Worm (Caenorhabditis elegans): Measurements from ENCODE around the gene nhr-271.
A peak's percentile ranks its signal among the peaks of the same experiment; 100 is the strongest.

nhr-271 gene

DNA sequence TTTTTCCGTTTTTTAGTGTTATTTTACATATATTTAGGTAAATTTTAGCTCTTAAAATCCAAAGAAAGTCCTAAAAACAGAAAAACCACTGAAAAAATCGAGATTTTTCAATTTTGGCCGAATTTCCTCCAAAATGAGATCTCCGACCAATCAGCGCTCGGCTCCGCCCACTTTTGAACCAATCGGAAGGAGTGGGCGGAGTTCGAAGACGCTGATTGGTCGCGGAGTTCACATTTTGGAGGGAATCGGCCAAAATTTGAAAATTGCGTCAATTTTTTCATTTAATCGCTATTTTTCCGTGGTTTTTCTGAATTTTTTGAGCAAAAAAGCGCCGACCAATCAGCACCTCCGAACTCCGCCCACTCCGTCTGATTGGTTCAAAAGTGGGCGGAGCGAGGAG is 39.7 kb downstream of the nhr-271 start:
- TF ChIP-seq mxl-1 (tag; optimal IDR thresholded peaks at IDR 0.05) (no peak), Y53G8AR.9 (GFP tag; conservative IDR thresholded peaks at IDR 0.05) (no peak), nhr-90 (tag; optimal IDR thresholded peaks at IDR 0.05) (no peak), madf-6 (GFP tag; IDR thresholded peaks at IDR 0.05) (no peak), bed-1 (GFP tag; IDR thresholded peaks at IDR 0.05) (no peak), cebp-2 (GFP tag; IDR thresholded peaks at IDR 0.05) (no peak)

- no peak for TF ChIP-seq Y79H2A.3 (GFP tag; conservative IDR thresholded peaks at IDR 0.05)
- TF ChIP-seq rcor-1 (GFP tag; IDR thresholded peaks at IDR 0.05): no peak
- no peak for TF ChIP-seq hmg-20 (GFP tag; IDR thresholded peaks at IDR 0.05)
- no peak for TF ChIP-seq ceh-58 (GFP tag; IDR thresholded peaks at IDR 0.05)
- TF ChIP-seq rec-8 (tag; optimal IDR thresholded peaks at IDR 0.05): no peak
- no peak for TF ChIP-seq nhr-27 (tag; optimal IDR thresholded peaks at IDR 0.05)
Measured at ce11 chrV:16539666-16540065, 40.7 kb downstream of the nhr-271 start.

ce11 chrV:16537908-16538446 is 42.3 kb downstream of the nhr-271 start, which contains the start of gene Y32B12B.2:
Y32B12B.2 (plus strand) TSS chrV:16538396.
- TF ChIP-seq Y53G8AR.9 (GFP tag; conservative IDR thresholded peaks at IDR 0.05) (0 out of 2 replicates have a peak, but pooled peaks have one; percentile 25), dox-1 (GFP tag; IDR thresholded peaks at IDR 0.05) (peak; percentile 93), tbp1 (GFP tag; optimal IDR thresholded peaks at IDR 0.05) (peak; percentile 40), sea-2 (GFP tag; IDR thresholded peaks at IDR 0.05) (0 out of 2 replicates have a peak, but pooled peaks have one; percentile 32), lsl-1 (GFP tag; optimal IDR thresholded peaks at IDR 0.05) (peak; percentile 82), F22D6.2 (tag; optimal IDR thresholded peaks at IDR 0.05) (no peak), chd-7 (tag; optimal IDR thresholded peaks at IDR 0.05) (no peak), bed-1 (GFP tag; IDR thresholded peaks at IDR 0.05) (peak; percentile 48; the same call in 1 of the 2 replicates), ztf-28 (GFP tag; IDR thresholded peaks at IDR 0.05) (peak; percentile 41; the same call in 1 of the 2 replicates), Y79H2A.3 (GFP tag; conservative IDR thresholded peaks at IDR 0.05) (peak; percentile 64; the same call in 1 of the 2 replicates), attf-6 (GFP tag; IDR thresholded peaks at IDR 0.05) (peak; percentile 56), lin-54 (GFP tag; optimal IDR thresholded peaks at IDR 0.05) (peak; percentile 57), hrde-1 (tag; optimal IDR thresholded peaks at IDR 0.05; ENCODE audit: borderline replicate concordance) (peak; percentile 13), somi-1 (GFP tag; optimal IDR thresholded peaks at IDR 0.05) (peak; percentile 22), athp-1 (tag; optimal IDR thresholded peaks at IDR 0.05) (peak; percentile 9), attf-5 (GFP tag; optimal IDR thresholded peaks at IDR 0.05) (peak; percentile 50), ceh-91 (GFP tag; IDR thresholded peaks at IDR 0.05) (peak; percentile 53), unc-62 (GFP tag; optimal IDR thresholded peaks at IDR 0.05) (no peak), K12H6.12 (tag; optimal IDR thresholded peaks at IDR 0.05) (peak; percentile 31), xnd-1 (tag; optimal IDR thresholded peaks at IDR 0.05) (peak; percentile 38), ceh-100 (GFP tag; IDR thresholded peaks at IDR 0.05) (peak; percentile 54; the same call in 1 of the 2 replicates), die-1 (tag; optimal IDR thresholded peaks at IDR 0.05) (no peak), hmg-1.2 (GFP tag; IDR thresholded peaks at IDR 0.05) (peak; percentile 81), let-526 (GFP tag; IDR thresholded peaks at IDR 0.05) (no peak), snpc-1.1 (tag; optimal IDR thresholded peaks at IDR 0.05; ENCODE audit: insufficient read depth) (no peak), nfyb-1 (GFP tag; IDR thresholded peaks at IDR 0.05) (peak; percentile 74), mcd-1 (GFP tag; IDR thresholded peaks at IDR 0.05) (peak; percentile 85), ztf-18 (tag; optimal IDR thresholded peaks at IDR 0.05) (peak; percentile 46), aptf-2 (GFP tag; conservative IDR thresholded peaks at IDR 0.05) (0 out of 2 replicates have a peak, but pooled peaks have one; percentile 5), lin-26 (GFP tag; IDR thresholded peaks at IDR 0.05) (no peak), efl-1 (GFP tag; optimal IDR thresholded peaks at IDR 0.05) (peak; percentile 66), unc-130 (GFP tag; optimal IDR thresholded peaks at IDR 0.05) (peak; percentile 26), B0336.3 (GFP tag; IDR thresholded peaks at IDR 0.05) (peak; percentile 63; the same call in 1 of the 2 replicates), K11D2.4 (GFP tag; IDR thresholded peaks at IDR 0.05) (peak; percentile 39; the same call in 1 of the 2 replicates), him-1 (tag; optimal IDR thresholded peaks at IDR 0.05) (no peak)

Measured in whole organism, young adult.